Worm (Caenorhabditis elegans): Measurements from ENCODE around the gene C16D9.4.

DNA sequence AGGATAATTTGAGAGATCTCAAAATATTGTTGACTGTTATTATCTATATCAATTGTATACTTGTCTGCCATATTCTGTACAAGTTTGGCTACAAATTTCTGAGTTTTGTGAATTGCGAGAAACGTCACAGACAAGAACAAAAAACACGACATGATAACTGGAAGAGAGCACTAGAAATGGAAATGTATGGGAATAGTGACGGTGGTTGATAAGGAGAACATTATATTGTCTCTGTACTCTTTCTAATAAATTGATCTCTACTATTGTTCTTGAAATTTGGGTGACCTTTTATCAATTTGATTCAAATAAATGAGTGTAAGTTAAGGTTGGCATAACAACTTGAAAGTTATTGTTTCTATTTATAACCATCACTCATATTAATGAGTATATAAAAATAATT lies 29.9 kb downstream of the C16D9.4 start:
- TF ChIP-seq pax-1 (tag; optimal IDR thresholded peaks at IDR 0.05) (no peak), C38D4.7 (GFP tag; optimal IDR thresholded peaks at IDR 0.05) (no peak), pha-4 (tag; optimal IDR thresholded peaks at IDR 0.05) (no peak), unc-55 (GFP tag; optimal IDR thresholded peaks at IDR 0.05) (no peak)

All from whole organism, late embryonic.